Fruit fly (Drosophila melanogaster) whole organism, embryonic: Measurements from ENCODE around the gene Lsd-1.
A peak's percentile ranks its signal among the peaks of the same experiment; 100 is the strongest.

Experiments
- Abd-B ChIP-seq: fragments of 200-800 bp; sonication (Bioruptor generic); optimal IDR thresholded peaks from 2 replicates; lab custom pipeline; 2018; ENCODE audit warnings: missing biosample characterization, mild to moderate bottlenecking, missing genetic modification characterization, moderate library complexity
- Ada2b ChIP-seq: fragments of 200-800 bp; sonication (Bioruptor generic); IDR thresholded peaks from 2 replicates; pipeline ENCODE4 v1.3.6; 2022; ENCODE audit warnings: missing biosample characterization, missing genetic modification characterization
- Aef1 ChIP-seq: fragments of 200-800 bp; sonication (Bioruptor generic); IDR thresholded peaks from 3 replicates; pipeline ENCODE4 v1.3.6; 2022; ENCODE audit warnings: missing biosample characterization, missing genetic modification characterization
- C15 ChIP-seq: fragments of 200-800 bp; sonication (Bioruptor generic); IDR thresholded peaks from 3 replicates; pipeline ENCODE4 v1.3.6; 2022; ENCODE audit warnings: missing biosample characterization, missing genetic modification characterization
- CG10267 ChIP-seq: fragments of 200-800 bp; sonication (Bioruptor generic); optimal IDR thresholded peaks from 2 replicates; lab custom pipeline; 2018; ENCODE audit warnings: missing biosample characterization, mild to moderate bottlenecking, missing genetic modification characterization, moderate library complexity
- CG10959 ChIP-seq: fragments of 200-800 bp; sonication (Bioruptor generic); IDR thresholded peaks from 2 replicates; pipeline ENCODE4 v1.3.6; 2022; ENCODE audit warnings: missing biosample characterization, missing genetic modification characterization
- CG12155 ChIP-seq: fragments of 200-800 bp; sonication (Bioruptor generic); optimal IDR thresholded peaks from 3 replicates; lab custom pipeline; 2016; ENCODE audit warnings: missing biosample characterization, missing genetic modification characterization
- CG13624 ChIP-seq: fragments of 200-800 bp; sonication (Bioruptor generic); optimal IDR thresholded peaks from 2 replicates; lab custom pipeline; 2016; ENCODE audit warnings: missing biosample characterization, missing genetic modification characterization
- CG14050 ChIP-seq: fragments of 200-800 bp; sonication (Bioruptor generic); IDR thresholded peaks from 3 replicates; pipeline ENCODE4 v1.3.6; 2022; ENCODE audit warnings: missing biosample characterization, missing genetic modification characterization
- CG14965 ChIP-seq: fragments of 200-800 bp; sonication (Bioruptor generic); optimal IDR thresholded peaks from 2 replicates; lab custom pipeline; 2016; ENCODE audit warnings: missing biosample characterization, missing genetic modification characterization, borderline replicate concordance
- CG15011 ChIP-seq: fragments of 200-800 bp; sonication (Bioruptor generic); optimal IDR thresholded peaks from 3 replicates; lab custom pipeline; 2018; ENCODE audit warnings: missing biosample characterization, mild to moderate bottlenecking, missing genetic modification characterization
- CG16863 ChIP-seq: fragments of 200-800 bp; sonication (Bioruptor generic); optimal IDR thresholded peaks from 3 replicates; lab custom pipeline; 2016; ENCODE audit warnings: missing biosample characterization, missing genetic modification characterization
- CG17359 ChIP-seq: fragments of 200-800 bp; sonication (Bioruptor generic); optimal IDR thresholded peaks from 3 replicates; lab custom pipeline; 2018; ENCODE audit warnings: missing biosample characterization, mild to moderate bottlenecking, missing genetic modification characterization, moderate library complexity
- CG1792 ChIP-seq: fragments of 200-800 bp; sonication (Bioruptor generic); optimal IDR thresholded peaks from 2 replicates; lab custom pipeline; 2016; ENCODE audit warnings: missing biosample characterization, missing genetic modification characterization
- CG18476 ChIP-seq: fragments of 200-800 bp; sonication (Bioruptor generic); optimal IDR thresholded peaks from 2 replicates; lab custom pipeline; 2016; ENCODE audit warnings: missing biosample characterization, mild to moderate bottlenecking, missing genetic modification characterization
- CG18599 ChIP-seq: fragments of 200-800 bp; sonication (Bioruptor generic); optimal IDR thresholded peaks from 3 replicates; lab custom pipeline; 2017; ENCODE audit warnings: missing biosample characterization, missing genetic modification characterization, mild to moderate bottlenecking, moderate library complexity, missing genetic modification reagents
- CG2120 ChIP-seq: fragments of 200-800 bp; sonication (Bioruptor generic); optimal IDR thresholded peaks from 3 replicates; lab custom pipeline; 2016; ENCODE audit warnings: missing biosample characterization, missing genetic modification characterization
- CG2712 ChIP-seq: fragments of 200-800 bp; optimal IDR thresholded peaks from 3 replicates; lab custom pipeline; 2019; ENCODE audit warnings: missing biosample characterization, mild to moderate bottlenecking, missing genetic modification characterization, moderate library complexity
- CG5245 ChIP-seq: fragments of 200-800 bp; sonication (Bioruptor generic); optimal IDR thresholded peaks from 3 replicates; lab custom pipeline; 2016; ENCODE audit warnings: missing biosample characterization, missing genetic modification characterization
- CG9932 ChIP-seq: fragments of 200-800 bp; sonication (Bioruptor generic); IDR thresholded peaks from 2 replicates; pipeline ENCODE4 v1.3.6; 2022; ENCODE audit warnings: missing biosample characterization, missing genetic modification characterization
- D ChIP-seq, 2 experiments: fragments of 200-800 bp in 1 of 2; fragments of >200 bp in 1 of 2; sonication (Bioruptor generic) in 1 of 2; optimal IDR thresholded peaks; 2 replicates in 1 of 2; 3 replicates in 1 of 2; lab custom pipeline; 2017; ENCODE audit warnings: mild to moderate bottlenecking in 1 of 2, missing biosample characterization in 1 of 2, missing genetic modification characterization in 1 of 2, missing genetic modification reagents in 1 of 2
- Dad ChIP-seq: fragments of 200-800 bp; sonication (Bioruptor generic); optimal IDR thresholded peaks from 3 replicates; lab custom pipeline; 2016; ENCODE audit warnings: missing biosample characterization, missing genetic modification characterization
- Dref ChIP-seq: fragments of 200-800 bp; sonication (Bioruptor generic); IDR thresholded peaks from 2 replicates; pipeline ENCODE4 v1.3.6; 2022; ENCODE audit warnings: missing biosample characterization, missing genetic modification characterization
- E2f2 ChIP-seq: fragments of 200-800 bp; sonication (Bioruptor generic); IDR thresholded peaks from 2 replicates; pipeline ENCODE4 v1.3.6; 2022; ENCODE audit warnings: missing biosample characterization, missing genetic modification characterization
- Fer2 ChIP-seq: fragments of 200-800 bp; sonication (Bioruptor generic); optimal IDR thresholded peaks from 2 replicates; lab custom pipeline; 2018; ENCODE audit warnings: missing biosample characterization, mild to moderate bottlenecking, missing genetic modification characterization, moderate library complexity
- Hr39 ChIP-seq: fragments of >200 bp; optimal IDR thresholded peaks from 2 replicates; lab custom pipeline; 2017
- Hr78 ChIP-seq, 2 experiments: fragments of 200-800 bp in 1 of 2; fragments of >200 bp in 1 of 2; sonication (Bioruptor generic) in 1 of 2; optimal IDR thresholded peaks; 2 replicates each; lab custom pipeline; 2017 to 2019; ENCODE audit warnings: missing biosample characterization in 2 of 2, missing genetic modification characterization in 2 of 2, mild to moderate bottlenecking in 1 of 2, moderate library complexity in 1 of 2
- Opbp ChIP-seq: fragments of 200-800 bp; sonication (Bioruptor generic); IDR thresholded peaks from 3 replicates; pipeline ENCODE4 v1.3.6; 2022; ENCODE audit warnings: missing biosample characterization, missing genetic modification characterization; ENCODE audit not compliant: partially characterized antibody
- Side ChIP-seq: fragments of 200-800 bp; sonication (Bioruptor generic); optimal IDR thresholded peaks from 2 replicates; lab custom pipeline; 2016; ENCODE audit warnings: missing biosample characterization, missing genetic modification characterization
- Spps ChIP-seq: fragments of 200-800 bp; sonication (Bioruptor generic); optimal IDR thresholded peaks from 2 replicates; lab custom pipeline; 2018; ENCODE audit warnings: missing biosample characterization, mild to moderate bottlenecking, missing genetic modification characterization
- Xbp1 ChIP-seq: fragments of 200-800 bp; sonication (Bioruptor generic); optimal IDR thresholded peaks from 3 replicates; lab custom pipeline; 2016; ENCODE audit warnings: missing biosample characterization, mild to moderate bottlenecking, missing genetic modification characterization
- amos ChIP-seq: fragments of 200-800 bp; sonication (Bioruptor generic); IDR thresholded peaks from 2 replicates; pipeline ENCODE4 v1.3.6; 2022; ENCODE audit warnings: missing biosample characterization, missing genetic modification characterization; ENCODE audit not compliant: partially characterized antibody
- ato ChIP-seq: fragments of 200-800 bp; sonication (Bioruptor generic); IDR thresholded peaks from 2 replicates; pipeline ENCODE4 v1.3.6; 2022; ENCODE audit warnings: missing biosample characterization, missing genetic modification characterization; ENCODE audit not compliant: partially characterized antibody
- cg ChIP-seq: fragments of 200-800 bp; sonication (Bioruptor generic); optimal IDR thresholded peaks from 3 replicates; lab custom pipeline; 2019; ENCODE audit warnings: missing biosample characterization, mild to moderate bottlenecking, missing genetic modification characterization, moderate library complexity
- crc ChIP-seq: fragments of 200-800 bp; sonication (Bioruptor generic); optimal IDR thresholded peaks from 2 replicates; lab custom pipeline; 2016; ENCODE audit warnings: missing biosample characterization, missing genetic modification characterization
- exex ChIP-seq: fragments of 200-800 bp; sonication (Bioruptor generic); optimal IDR thresholded peaks from 4 replicates; lab custom pipeline; 2018; ENCODE audit warnings: missing biosample characterization, mild to moderate bottlenecking, missing genetic modification characterization, moderate library complexity
- gsb-n ChIP-seq: fragments of 200-800 bp; sonication (Bioruptor generic); optimal IDR thresholded peaks from 3 replicates; lab custom pipeline; 2018; ENCODE audit warnings: missing biosample characterization, mild to moderate bottlenecking, missing genetic modification characterization
- jumu ChIP-seq: fragments of 200-800 bp; sonication (Bioruptor generic); optimal IDR thresholded peaks from 3 replicates; lab custom pipeline; 2016; ENCODE audit warnings: missing biosample characterization, missing genetic modification characterization
- lilli ChIP-seq: fragments of 200-800 bp; sonication (Bioruptor generic); optimal IDR thresholded peaks from 3 replicates; lab custom pipeline; 2016; ENCODE audit warnings: missing biosample characterization, missing genetic modification characterization
- luna ChIP-seq: fragments of 200-800 bp; sonication (Bioruptor generic); optimal IDR thresholded peaks from 2 replicates; lab custom pipeline; 2016; ENCODE audit warnings: missing biosample characterization, missing genetic modification characterization
- mld ChIP-seq: fragments of 200-800 bp; sonication (Bioruptor generic); IDR thresholded peaks from 3 replicates; pipeline ENCODE4 v1.3.6; 2022; ENCODE audit warnings: missing biosample characterization, missing genetic modification characterization; ENCODE audit not compliant: partially characterized antibody
- pb ChIP-seq: fragments of 200-800 bp; sonication (Bioruptor generic); optimal IDR thresholded peaks from 3 replicates; lab custom pipeline; 2016; ENCODE audit warnings: missing biosample characterization, missing genetic modification characterization
- pfk ChIP-seq: fragments of 200-800 bp; sonication (Bioruptor generic); optimal IDR thresholded peaks from 2 replicates; lab custom pipeline; 2018; ENCODE audit warnings: missing biosample characterization, mild to moderate bottlenecking, missing genetic modification characterization, moderate library complexity
- phol ChIP-seq: fragments of 200-800 bp; sonication (Bioruptor generic); optimal IDR thresholded peaks from 3 replicates; lab custom pipeline; 2018; ENCODE audit warnings: missing biosample characterization, mild to moderate bottlenecking, missing genetic modification characterization, moderate library complexity
- ro ChIP-seq: fragments of 200-800 bp; sonication (Bioruptor generic); IDR thresholded peaks from 2 replicates; pipeline ENCODE4 v1.3.6; 2022; ENCODE audit warnings: missing biosample characterization, missing genetic modification characterization
- sisA ChIP-seq: fragments of 200-800 bp; sonication (Bioruptor generic); IDR thresholded peaks from 2 replicates; pipeline ENCODE4 v1.3.6; 2022; ENCODE audit warnings: missing biosample characterization, missing genetic modification characterization
- ssp ChIP-seq: fragments of 200-800 bp; sonication (Bioruptor generic); IDR thresholded peaks from 2 replicates; pipeline ENCODE4 v1.3.6; 2022; ENCODE audit warnings: missing biosample characterization, missing genetic modification characterization
- tll ChIP-seq, 2 experiments: fragments of 200-800 bp in 1 of 2; fragments of >200 bp in 1 of 2; sonication (Bioruptor generic) in 1 of 2; optimal IDR thresholded peaks; 2 replicates each; lab custom pipeline; 2017 to 2019; ENCODE audit warnings: missing biosample characterization in 2 of 2, missing genetic modification characterization in 2 of 2, mild to moderate bottlenecking in 1 of 2, moderate library complexity in 1 of 2
- vfl ChIP-seq: fragments of 200-800 bp; sonication (Bioruptor generic); optimal IDR thresholded peaks from 2 replicates; lab custom pipeline; 2016; ENCODE audit warnings: missing biosample characterization, missing genetic modification characterization
- yki ChIP-seq: fragments of >200 bp; optimal IDR thresholded peaks from 3 replicates; lab custom pipeline; 2018
- zfh1 ChIP-seq: fragments of 200-800 bp; sonication (Bioruptor generic); IDR thresholded peaks from 3 replicates; pipeline ENCODE4 v1.3.6; 2022; ENCODE audit warnings: missing biosample characterization, missing genetic modification characterization

The Lsd-1 gene

DNA sequence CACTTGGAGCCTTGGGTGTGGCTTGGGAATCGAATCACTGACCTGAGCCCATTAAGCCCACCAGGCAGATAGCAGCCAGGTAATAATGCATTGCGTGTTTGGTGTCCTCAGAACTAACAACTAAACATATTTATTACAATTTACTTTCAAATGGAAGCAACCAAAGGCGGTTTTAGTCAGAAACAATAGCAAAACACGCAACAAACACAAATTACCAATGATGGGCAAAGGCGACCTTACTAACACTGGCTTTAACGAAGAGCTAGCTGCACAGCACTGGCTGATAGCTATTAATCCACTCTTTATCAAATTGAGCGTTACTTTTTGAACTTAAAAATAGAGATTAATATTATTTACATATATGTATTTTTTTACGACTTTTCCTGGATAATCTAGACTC, 642 bp upstream of the Lsd-1 start, which contains the start of gene udt (continued):
- TF ChIP-seq sisA (GFP tag; lab: Robert Waterston, UW) (no peak), cg (no peak), zfh1 (GFP tag; lab: Robert Waterston, UW) (no peak), mld (GFP tag; lab: Robert Waterston, UW) (no peak), gsb-n (tag; lab: Kevin White, UChicago) (no peak), lilli (GFP tag; lab: Kevin White, UChicago) (peak; percentile 13), ro (no peak), E2f2 (GFP tag; lab: Robert Waterston, UW) (peak; percentile 42), CG10959 (GFP tag; lab: Robert Waterston, UW) (no peak), CG16863 (GFP tag; lab: Kevin White, UChicago) (no peak), Ada2b (GFP tag; lab: Robert Waterston, UW) (no peak), CG18599 (no peak), phol (tag; lab: Kevin White, UChicago) (peak; percentile 20), C15 (GFP tag; lab: Robert Waterston, UW) (no peak), ato (GFP tag; lab: Robert Waterston, UW) (no peak), tll (GFP tag; optimal IDR thresholded peaks at IDR 0.05; lab: Kevin White, UChicago) (no peak), CG13624 (GFP tag; lab: Kevin White, UChicago) (peak; percentile 4), amos (peak; percentile 8; the same call in 1 of the 2 replicates), Aef1 (GFP tag; lab: Robert Waterston, UW) (no peak), CG5245 (no peak), CG14965 (GFP tag; lab: Kevin White, UChicago) (no peak), CG17359 (no peak), jumu (GFP tag; lab: Kevin White, UChicago) (no peak), CG1792 (GFP tag; lab: Kevin White, UChicago) (no peak), Dad (GFP tag; lab: Kevin White, UChicago) (no peak), CG2120 (GFP tag; lab: Kevin White, UChicago) (peak; percentile 48), CG10267 (tag; lab: Kevin White, UChicago) (peak; percentile 94), Hr39 (lab: Kevin White, UChicago) (no peak), pb (GFP tag; lab: Kevin White, UChicago) (no peak), ssp (GFP tag; lab: Robert Waterston, UW) (no peak), CG2712 (tag; lab: Kevin White, UChicago) (peak; percentile 13), Fer2 (tag; lab: Kevin White, UChicago) (no peak), yki (no peak), Abd-B (GFP tag; lab: Kevin White, UChicago) (peak; percentile 46), pfk (GFP tag; lab: Kevin White, UChicago) (no peak), CG9932 (GFP tag; lab: Robert Waterston, UW) (peak; percentile 18; the same call in 1 of the 2 replicates), Dref (0 out of 2 replicates have a peak, but pooled peaks have one; percentile 34), vfl (no peak), Xbp1 (GFP tag; lab: Kevin White, UChicago) (no peak), exex (tag; lab: Kevin White, UChicago) (no peak), Hr78 (GFP tag; optimal IDR thresholded peaks at IDR 0.05; lab: Kevin White, UChicago) (no peak), Spps (no peak), luna (GFP tag; lab: Kevin White, UChicago) (peak; percentile 4), D (optimal IDR thresholded peaks at IDR 0.05; lab: Kevin White, UChicago) (no peak), D (GFP tag; optimal IDR thresholded peaks at IDR 0.05; lab: Kevin White, UChicago) (no peak), Side (GFP tag; lab: Kevin White, UChicago) (no peak), crc (GFP tag; lab: Kevin White, UChicago) (no peak), Opbp (GFP tag; lab: Robert Waterston, UW) (no peak), CG18476 (GFP tag; lab: Kevin White, UChicago) (no peak), CG12155 (GFP tag; lab: Kevin White, UChicago) (peak; percentile 14), CG14050 (GFP tag; lab: Robert Waterston, UW) (no peak), CG15011 (no peak)
